Worm (Caenorhabditis elegans): ENCODE data around the gene C36A4.11.

ce11 chrIII:3874492-3874891 is 34.1 kb downstream of the C36A4.11 start:
- no peak for TF ChIP-seq aly-2 (tag; optimal IDR thresholded peaks at IDR 0.05)
- TF ChIP-seq unc-30 (tag; optimal IDR thresholded peaks at IDR 0.05) = no peak

All from whole organism, L1 larva.